In genomic region chrX:10265213-10266017, dm6 we compare ENCODE assay signal across 1 fruit fly cellular context.
TF ChIP-seq lines count a peak whose summit lies in the region.

Gene CG12643, minus strand, starts transcription at chrX:10265263.

TF ChIP-seq in whole organism, embryonic, 481 proteins besides CTCF, POLR2A, EP300 and RAD21 (continued from another document and continues in another):
- peak in 1 of 3 experiments; percentile 86 for TF ChIP-seq lola (GFP tag; optimal IDR thresholded peaks at IDR 0.05; lab: Kevin White, UChicago)
- TF ChIP-seq pros (GFP tag; optimal IDR thresholded peaks at IDR 0.05; lab: Kevin White, UChicago): peak; percentile 27
- TF ChIP-seq Sox102F (GFP tag; optimal IDR thresholded peaks at IDR 0.05; lab: Kevin White, UChicago): peak; percentile 95
- peak; percentile 81 for TF ChIP-seq phol (tag; optimal IDR thresholded peaks at IDR 0.05; lab: Kevin White, UChicago)
- TF ChIP-seq CG8478 (optimal IDR thresholded peaks at IDR 0.05; lab: Kevin White, UChicago): no peak
- no peak for TF ChIP-seq Hmx (GFP tag; optimal IDR thresholded peaks at IDR 0.05; lab: Kevin White, UChicago)
- peak; percentile 52 for TF ChIP-seq CG2202 (tag; optimal IDR thresholded peaks at IDR 0.05; lab: Kevin White, UChicago)
- peak; percentile 67 for TF ChIP-seq dmrt11E (tag; optimal IDR thresholded peaks at IDR 0.05; lab: Kevin White, UChicago)
- peak; percentile 87 for TF ChIP-seq CG11398 (GFP tag; optimal IDR thresholded peaks at IDR 0.05; lab: Kevin White, UChicago)
- peak; percentile 85 for TF ChIP-seq toy (GFP tag; IDR thresholded peaks at IDR 0.05; lab: Robert Waterston, UW)
- peak; percentile 98 for TF ChIP-seq ci (GFP tag; IDR thresholded peaks at IDR 0.05; lab: Robert Waterston, UW)
- TF ChIP-seq onecut (GFP tag; IDR thresholded peaks at IDR 0.05; lab: Robert Waterston, UW): peak; percentile 60
- TF ChIP-seq esg (GFP tag; conservative IDR thresholded peaks at IDR 0.05; lab: Robert Waterston, UW): peak; percentile 92
- peak; percentile 94 for TF ChIP-seq ATbp (GFP tag; optimal IDR thresholded peaks at IDR 0.05; lab: Kevin White, UChicago)
- peak; percentile 94 for TF ChIP-seq dpn (GFP tag; optimal IDR thresholded peaks at IDR 0.05; lab: Kevin White, UChicago)
- peak; percentile 97 for TF ChIP-seq Drgx (GFP tag; IDR thresholded peaks at IDR 0.05; lab: Robert Waterston, UW)
- TF ChIP-seq ems (GFP tag; optimal IDR thresholded peaks at IDR 0.05; lab: Kevin White, UChicago): peak; percentile 92
- TF ChIP-seq exex (tag; optimal IDR thresholded peaks at IDR 0.05; lab: Kevin White, UChicago): peak; percentile 49
- peak; percentile 94 for TF ChIP-seq chm (GFP tag; IDR thresholded peaks at IDR 0.05; lab: Robert Waterston, UW)
- TF ChIP-seq ssp (GFP tag; IDR thresholded peaks at IDR 0.05; lab: Robert Waterston, UW): peak; percentile 83
- peak; percentile 37 for TF ChIP-seq abd-A (tag; optimal IDR thresholded peaks at IDR 0.05; lab: Kevin White, UChicago)
- TF ChIP-seq aop (GFP tag; IDR thresholded peaks at IDR 0.05; lab: Robert Waterston, UW): peak; percentile 68; the same call in 1 of the 2 replicates
- TF ChIP-seq vnd (GFP tag; IDR thresholded peaks at IDR 0.05; lab: Robert Waterston, UW; ENCODE audit: partially characterized antibody): no peak
- peak; percentile 50 for TF ChIP-seq ftz-f1 (GFP tag; optimal IDR thresholded peaks at IDR 0.05; lab: Kevin White, UChicago)
- TF ChIP-seq dati (GFP tag; IDR thresholded peaks at IDR 0.05; lab: Robert Waterston, UW): peak; percentile 96
- no peak for TF ChIP-seq pfk (GFP tag; optimal IDR thresholded peaks at IDR 0.05; lab: Kevin White, UChicago)
- TF ChIP-seq CG2712 (tag; optimal IDR thresholded peaks at IDR 0.05; lab: Kevin White, UChicago): peak; percentile 75
- TF ChIP-seq CG13775 (GFP tag; optimal IDR thresholded peaks at IDR 0.05; lab: Kevin White, UChicago): peak; percentile 79
- TF ChIP-seq crc (GFP tag; optimal IDR thresholded peaks at IDR 0.05; lab: Kevin White, UChicago): peak; percentile 85
- TF ChIP-seq CG3726 (GFP tag; IDR thresholded peaks at IDR 0.05; lab: Robert Waterston, UW): peak; percentile 92
- TF ChIP-seq Abd-B (GFP tag; optimal IDR thresholded peaks at IDR 0.05; lab: Kevin White, UChicago): peak; percentile 60
- peak; percentile 88 for TF ChIP-seq eyg (GFP tag; optimal IDR thresholded peaks at IDR 0.05; lab: Kevin White, UChicago)
- TF ChIP-seq HmgD (GFP tag; optimal IDR thresholded peaks at IDR 0.05; lab: Kevin White, UChicago): peak; percentile 94
- peak; percentile 85 for TF ChIP-seq Dbx (GFP tag; IDR thresholded peaks at IDR 0.05; lab: Robert Waterston, UW)
- peak; percentile 90 for TF ChIP-seq slp2 (GFP tag; optimal IDR thresholded peaks at IDR 0.05; lab: Kevin White, UChicago)
- TF ChIP-seq Dip2 (GFP tag; IDR thresholded peaks at IDR 0.05; lab: Robert Waterston, UW): peak; percentile 26
- TF ChIP-seq Dp (GFP tag; optimal IDR thresholded peaks at IDR 0.05; lab: Kevin White, UChicago): no peak
- TF ChIP-seq maf-S (GFP tag; optimal IDR thresholded peaks at IDR 0.05; lab: Kevin White, UChicago): peak; percentile 89
- TF ChIP-seq CG13123 (GFP tag; optimal IDR thresholded peaks at IDR 0.05; lab: Kevin White, UChicago): peak; percentile 66
- peak; percentile 79 for TF ChIP-seq peb (GFP tag; IDR thresholded peaks at IDR 0.05; lab: Robert Waterston, UW)
- peak; percentile 73 for TF ChIP-seq Dek (tag; optimal IDR thresholded peaks at IDR 0.05; lab: Kevin White, UChicago)
- TF ChIP-seq Fer1 (GFP tag; optimal IDR thresholded peaks at IDR 0.05; lab: Kevin White, UChicago): peak; percentile 85
- TF ChIP-seq Doc2 (GFP tag; IDR thresholded peaks at IDR 0.05; lab: Robert Waterston, UW): peak; percentile 70; the same call in 1 of the 2 replicates
- peak; percentile 76 for TF ChIP-seq CG17385 (GFP tag; optimal IDR thresholded peaks at IDR 0.05; lab: Kevin White, UChicago)
- peak; percentile 13; the same call in 1 of the 2 replicates for TF ChIP-seq CG13287 (GFP tag; IDR thresholded peaks at IDR 0.05; lab: Robert Waterston, UW; ENCODE audit: partially characterized antibody)
- no peak for TF ChIP-seq inv (GFP tag; IDR thresholded peaks at IDR 0.05; lab: Robert Waterston, UW; ENCODE audit: partially characterized antibody)
- peak; percentile 88 for TF ChIP-seq CG2120 (GFP tag; optimal IDR thresholded peaks at IDR 0.05; lab: Kevin White, UChicago)
- TF ChIP-seq CG10654 (GFP tag; optimal IDR thresholded peaks at IDR 0.05; lab: Kevin White, UChicago): peak; percentile 89
- TF ChIP-seq CG30431 (GFP tag; optimal IDR thresholded peaks at IDR 0.05; lab: Kevin White, UChicago): peak; percentile 84
- peak; percentile 53 for TF ChIP-seq YL-1 (GFP tag; optimal IDR thresholded peaks at IDR 0.05; lab: Kevin White, UChicago)
- TF ChIP-seq CG31441 (GFP tag; IDR thresholded peaks at IDR 0.05; lab: Robert Waterston, UW): peak; percentile 90
- peak; percentile 68 for TF ChIP-seq CG9817 (tag; optimal IDR thresholded peaks at IDR 0.05; lab: Kevin White, UChicago)
- peak; percentile 86 for TF ChIP-seq so (GFP tag; IDR thresholded peaks at IDR 0.05; lab: Robert Waterston, UW)
- TF ChIP-seq br (optimal IDR thresholded peaks at IDR 0.05; lab: Kevin White, UChicago): no peak
- TF ChIP-seq sna (GFP tag; IDR thresholded peaks at IDR 0.05; lab: Robert Waterston, UW; ENCODE audit: partially characterized antibody): no peak
- peak; percentile 75 for TF ChIP-seq CG14965 (GFP tag; optimal IDR thresholded peaks at IDR 0.05; lab: Kevin White, UChicago; ENCODE audit: borderline replicate concordance)
- TF ChIP-seq CG4282 (GFP tag; optimal IDR thresholded peaks at IDR 0.05; lab: Kevin White, UChicago): peak; percentile 89
- peak; percentile 94 for TF ChIP-seq lab (GFP tag; optimal IDR thresholded peaks at IDR 0.05; lab: Kevin White, UChicago)
- TF ChIP-seq Hr51 (GFP tag; optimal IDR thresholded peaks at IDR 0.05; lab: Kevin White, UChicago): peak; percentile 83 to 84
- TF ChIP-seq ind (GFP tag; optimal IDR thresholded peaks at IDR 0.05; lab: Kevin White, UChicago): peak; percentile 94
- peak; percentile 89 for TF ChIP-seq CG18764 (GFP tag; optimal IDR thresholded peaks at IDR 0.05; lab: Kevin White, UChicago)
- TF ChIP-seq zen2 (GFP tag; IDR thresholded peaks at IDR 0.05; lab: Robert Waterston, UW; ENCODE audit: partially characterized antibody): no peak
- TF ChIP-seq grau (tag; optimal IDR thresholded peaks at IDR 0.05; lab: Kevin White, UChicago): peak; percentile 85
- peak; percentile 90 for TF ChIP-seq pho (GFP tag; optimal IDR thresholded peaks at IDR 0.05; lab: Kevin White, UChicago)
- peak; percentile 82 for TF ChIP-seq CG18476 (GFP tag; optimal IDR thresholded peaks at IDR 0.05; lab: Kevin White, UChicago)
- TF ChIP-seq sens-2 (GFP tag; IDR thresholded peaks at IDR 0.05; lab: Robert Waterston, UW): peak; percentile 92
- TF ChIP-seq unpg (GFP tag; optimal IDR thresholded peaks at IDR 0.05; lab: Kevin White, UChicago): peak; percentile 91
- TF ChIP-seq Med (GFP tag; lab: Kevin White, UChicago): peak; percentile 99
- TF ChIP-seq pum (GFP tag; optimal IDR thresholded peaks at IDR 0.05; lab: Kevin White, UChicago): peak; percentile 89
- peak; percentile 89 for TF ChIP-seq lmd (GFP tag; IDR thresholded peaks at IDR 0.05; lab: Robert Waterston, UW)
- peak; percentile 85 for TF ChIP-seq HHEX (GFP tag; optimal IDR thresholded peaks at IDR 0.05; lab: Kevin White, UChicago)
- peak; percentile 87 for TF ChIP-seq Atf6 (GFP tag; IDR thresholded peaks at IDR 0.05; lab: Robert Waterston, UW)
- peak; percentile 6 for TF ChIP-seq BEAF-32 (GFP tag; optimal IDR thresholded peaks at IDR 0.05; lab: Kevin White, UChicago)
- TF ChIP-seq jumu (GFP tag; optimal IDR thresholded peaks at IDR 0.05; lab: Kevin White, UChicago): peak; percentile 92
- peak; percentile 84 for TF ChIP-seq CG10979 (tag; optimal IDR thresholded peaks at IDR 0.05; lab: Kevin White, UChicago)
- TF ChIP-seq tin (GFP tag; optimal IDR thresholded peaks at IDR 0.05; lab: Kevin White, UChicago): peak; percentile 94
- TF ChIP-seq CG6272 (GFP tag; IDR thresholded peaks at IDR 0.05; lab: Robert Waterston, UW): peak; percentile 75
- TF ChIP-seq ac (GFP tag; optimal IDR thresholded peaks at IDR 0.05; lab: Kevin White, UChicago): no peak
- TF ChIP-seq Ssrp (tag; optimal IDR thresholded peaks at IDR 0.05; lab: Kevin White, UChicago): peak; percentile 78
- TF ChIP-seq caup (GFP tag; optimal IDR thresholded peaks at IDR 0.05; lab: Kevin White, UChicago; ENCODE audit: severe bottlenecking): peak; percentile 80
- TF ChIP-seq sima (GFP tag; optimal IDR thresholded peaks at IDR 0.05; lab: Kevin White, UChicago): peak; percentile 66
- TF ChIP-seq pzg (GFP tag; optimal IDR thresholded peaks at IDR 0.05; lab: Kevin White, UChicago): peak; percentile 5
- peak; percentile 88 for TF ChIP-seq wdn (GFP tag; IDR thresholded peaks at IDR 0.05; lab: Robert Waterston, UW)
- peak; percentile 85 for TF ChIP-seq CG3407 (GFP tag; optimal IDR thresholded peaks at IDR 0.05; lab: Kevin White, UChicago)
- TF ChIP-seq Dfd (GFP tag; optimal IDR thresholded peaks at IDR 0.05; lab: Kevin White, UChicago): no peak
- peak; percentile 88 for TF ChIP-seq lilli (GFP tag; optimal IDR thresholded peaks at IDR 0.05; lab: Kevin White, UChicago)
- TF ChIP-seq stc (GFP tag; IDR thresholded peaks at IDR 0.05; lab: Robert Waterston, UW): peak; percentile 92
- TF ChIP-seq CG10366 (GFP tag; IDR thresholded peaks at IDR 0.05; lab: Robert Waterston, UW): peak; percentile 95
- peak; percentile 87 for TF ChIP-seq CG8388 (GFP tag; optimal IDR thresholded peaks at IDR 0.05; lab: Kevin White, UChicago)
- TF ChIP-seq CG8944 (GFP tag; optimal IDR thresholded peaks at IDR 0.05; lab: Kevin White, UChicago): peak; percentile 93
- peak; percentile 84 for TF ChIP-seq croc (GFP tag; conservative IDR thresholded peaks at IDR 0.05; lab: Robert Waterston, UW)
- TF ChIP-seq fu2 (GFP tag; optimal IDR thresholded peaks at IDR 0.05; lab: Kevin White, UChicago): peak; percentile 93
- peak; percentile 68 for TF ChIP-seq rib (GFP tag; IDR thresholded peaks at IDR 0.05; lab: Robert Waterston, UW)
- TF ChIP-seq gsb (GFP tag; IDR thresholded peaks at IDR 0.05; lab: Robert Waterston, UW): peak; percentile 81
- TF ChIP-seq CG3163 (GFP tag; optimal IDR thresholded peaks at IDR 0.05; lab: Kevin White, UChicago): peak; percentile 79
- TF ChIP-seq emc (GFP tag; optimal IDR thresholded peaks at IDR 0.05; lab: Kevin White, UChicago): peak; percentile 89
- TF ChIP-seq gfzf (GFP tag; optimal IDR thresholded peaks at IDR 0.05; lab: Kevin White, UChicago): peak; percentile 13
- TF ChIP-seq CG7556 (GFP tag; optimal IDR thresholded peaks at IDR 0.05; lab: Kevin White, UChicago): peak; percentile 95
- TF ChIP-seq cas (GFP tag; IDR thresholded peaks at IDR 0.05; lab: Robert Waterston, UW): no peak
- TF ChIP-seq Tbp (GFP tag; optimal IDR thresholded peaks at IDR 0.05; lab: Kevin White, UChicago): no peak
- peak; percentile 21 for TF ChIP-seq CG9797 (GFP tag; optimal IDR thresholded peaks at IDR 0.05; lab: Kevin White, UChicago)
- peak; percentile 85 for TF ChIP-seq CG43689 (GFP tag; IDR thresholded peaks at IDR 0.05; lab: Robert Waterston, UW)
- peak; percentile 53 for TF ChIP-seq CG4707 (GFP tag; optimal IDR thresholded peaks at IDR 0.05; lab: Kevin White, UChicago)
- peak; percentile 69 for TF ChIP-seq CG4404 (GFP tag; IDR thresholded peaks at IDR 0.05; lab: Robert Waterston, UW)
- peak; percentile 86 for TF ChIP-seq CG6689 (GFP tag; IDR thresholded peaks at IDR 0.05; lab: Robert Waterston, UW)
- TF ChIP-seq CG15269 (tag; optimal IDR thresholded peaks at IDR 0.05; lab: Kevin White, UChicago): peak; percentile 76
- peak; percentile 69 for TF ChIP-seq CG9932 (GFP tag; IDR thresholded peaks at IDR 0.05; lab: Robert Waterston, UW)
- TF ChIP-seq CG2129 (GFP tag; IDR thresholded peaks at IDR 0.05; lab: Robert Waterston, UW; ENCODE audit: partially characterized antibody): no peak
- TF ChIP-seq shn (GFP tag; optimal IDR thresholded peaks at IDR 0.05; lab: Kevin White, UChicago): peak; percentile 93
- TF ChIP-seq CG6813 (GFP tag; optimal IDR thresholded peaks at IDR 0.05; lab: Kevin White, UChicago): peak; percentile 83
- peak; percentile 74 for TF ChIP-seq E2f2 (GFP tag; IDR thresholded peaks at IDR 0.05; lab: Robert Waterston, UW)
- TF ChIP-seq CG12104 (GFP tag; optimal IDR thresholded peaks at IDR 0.05; lab: Kevin White, UChicago): peak; percentile 55
- no peak for TF ChIP-seq Hr39 (optimal IDR thresholded peaks at IDR 0.05; lab: Kevin White, UChicago)
- TF ChIP-seq PHDP (tag; optimal IDR thresholded peaks at IDR 0.05; lab: Kevin White, UChicago): peak; percentile 84
- TF ChIP-seq NFAT (GFP tag; IDR thresholded peaks at IDR 0.05; lab: Robert Waterston, UW): peak; percentile 71
- TF ChIP-seq CG15696 (tag; optimal IDR thresholded peaks at IDR 0.05; lab: Kevin White, UChicago): peak; percentile 63
- TF ChIP-seq Xrp1 (GFP tag; IDR thresholded peaks at IDR 0.05; lab: Robert Waterston, UW): peak; percentile 89
- TF ChIP-seq kay (GFP tag; optimal IDR thresholded peaks at IDR 0.05; lab: Kevin White, UChicago): peak; percentile 84
- no peak for TF ChIP-seq sc (optimal IDR thresholded peaks at IDR 0.05; lab: Kevin White, UChicago)
- peak; percentile 79 for TF ChIP-seq sc (GFP tag; optimal IDR thresholded peaks at IDR 0.05; lab: Kevin White, UChicago)
- TF ChIP-seq CG17829 (tag; optimal IDR thresholded peaks at IDR 0.05; lab: Kevin White, UChicago): peak; percentile 67
- peak; percentile 66; the same call in 1 of the 3 replicates for TF ChIP-seq CG6175 (GFP tag; IDR thresholded peaks at IDR 0.05; lab: Robert Waterston, UW)
- peak; percentile 89 for TF ChIP-seq gem (tag; optimal IDR thresholded peaks at IDR 0.05; lab: Kevin White, UChicago)
- TF ChIP-seq chinmo (GFP tag; IDR thresholded peaks at IDR 0.05; lab: Robert Waterston, UW; ENCODE audit: partially characterized antibody): peak; percentile 54; the same call in 1 of the 4 replicates
- TF ChIP-seq dysf (GFP tag; IDR thresholded peaks at IDR 0.05; lab: Robert Waterston, UW): peak; percentile 90
- TF ChIP-seq CG33557 (GFP tag; optimal IDR thresholded peaks at IDR 0.05; lab: Kevin White, UChicago): peak; percentile 72
- TF ChIP-seq vfl (GFP tag; optimal IDR thresholded peaks at IDR 0.05; lab: Kevin White, UChicago): peak; percentile 75
- no peak for TF ChIP-seq fru (optimal IDR thresholded peaks at IDR 0.05; lab: Kevin White, UChicago)
- peak; percentile 95 for TF ChIP-seq otp (GFP tag; IDR thresholded peaks at IDR 0.05; lab: Robert Waterston, UW)
- TF ChIP-seq tup (GFP tag; optimal IDR thresholded peaks at IDR 0.05; lab: Kevin White, UChicago): peak; percentile 80
- peak; percentile 73 for TF ChIP-seq CG3847 (GFP tag; IDR thresholded peaks at IDR 0.05; lab: Robert Waterston, UW)
